Worm (Caenorhabditis elegans) whole organism, L4/young adult: ENCODE data around the gene str-46.

ENCODE experiments used
- W03F9.2 ChIP-seq: fragments of 150-350 bp; optimal IDR thresholded peaks from 2 replicates; lab custom pipeline; 2014; ENCODE audit warnings: missing biosample characterization, missing genetic modification characterization
- dao-5 ChIP-seq: sonication (generic microtip); optimal IDR thresholded peaks from 2 replicates; lab custom pipeline; 2016; ENCODE audit warnings: missing genotype, missing genetic modification characterization, moderate library complexity, missing compliant biosample characterization
- him-1 ChIP-seq: sonication (generic microtip); optimal IDR thresholded peaks from 2 replicates; lab custom pipeline; 2016; ENCODE audit warnings: missing genotype, missing genetic modification reagents, missing genetic modification characterization, missing compliant biosample characterization

DNA sequence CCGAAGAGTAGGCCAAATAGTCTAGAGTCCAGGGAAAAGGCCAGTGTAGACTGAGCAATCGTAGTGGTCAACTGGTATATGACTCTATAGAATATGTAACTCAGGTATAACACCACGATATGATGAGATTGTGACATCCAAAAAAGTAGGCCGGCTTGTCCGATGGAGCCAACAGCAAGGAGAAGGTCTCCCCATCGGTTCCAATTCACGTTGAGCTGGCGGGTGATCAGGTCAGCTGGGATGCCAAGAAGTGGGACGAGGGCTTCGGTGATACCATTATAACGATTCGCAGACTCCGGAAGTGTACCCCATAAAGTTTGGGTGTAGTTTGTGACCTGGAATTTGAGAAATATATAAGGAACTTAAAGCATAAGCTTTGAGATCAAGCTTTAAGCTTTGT is 26.8 kb downstream of the str-46 start:
- TF ChIP-seq dao-5: no peak
- no peak for TF ChIP-seq W03F9.2
- no peak for TF ChIP-seq him-1
